Worm (Caenorhabditis elegans) whole organism, young adult: Measurements from ENCODE around the gene R11G1.11.
A peak's percentile ranks its signal among the peaks of the same experiment; 100 is the strongest.

Source experiments
- F10E7.11 ChIP-seq: sonication (generic microtip); optimal IDR thresholded peaks from 2 replicates; lab custom pipeline; 2017; ENCODE audit warnings: mild to moderate bottlenecking, missing genetic modification characterization, moderate library complexity, missing compliant biosample characterization
- F37B4.10 ChIP-seq: fragments of 200-800 bp; sonication (Bioruptor generic); IDR thresholded peaks from 2 replicates; pipeline ENCODE4 v1.3.6; 2022; ENCODE audit warnings: missing genetic modification characterization, missing compliant biosample characterization
- F52B5.7 ChIP-seq: sonication (generic microtip); optimal IDR thresholded peaks from 2 replicates; lab custom pipeline; 2016; ENCODE audit warnings: mild to moderate bottlenecking, missing genetic modification characterization, missing compliant biosample characterization
- F57A8.1 ChIP-seq: fragments of 200-800 bp; sonication (Bioruptor generic); optimal IDR thresholded peaks from 2 replicates; lab custom pipeline; 2018; ENCODE audit warnings: mild to moderate bottlenecking, missing genetic modification characterization, moderate library complexity, missing compliant biosample characterization
- K11D2.4 ChIP-seq: fragments of 200-800 bp; sonication (Bioruptor generic); IDR thresholded peaks from 2 replicates; pipeline ENCODE4 v1.3.6; 2022; ENCODE audit warnings: missing genetic modification reagents, missing genetic modification characterization, missing compliant biosample characterization
- Y53G8AR.9 ChIP-seq: fragments of 200-800 bp; sonication (Bioruptor generic); conservative IDR thresholded peaks from 2 replicates; pipeline ENCODE4 v1.3.6; 2022; ENCODE audit warnings: missing genetic modification reagents, missing genetic modification characterization, missing compliant biosample characterization
- Y95B8A.8 ChIP-seq: fragments of 200-800 bp; sonication (Bioruptor generic); IDR thresholded peaks from 2 replicates; pipeline ENCODE4 v1.3.6; 2022; ENCODE audit warnings: missing genetic modification reagents, missing genetic modification characterization, missing compliant biosample characterization
- ama-1 ChIP-seq, 3 experiments: fragments of 150-350 bp in 1 of 3; sonication (generic microtip) in 2 of 3; optimal IDR thresholded peaks; 2 replicates each; lab custom pipeline; 2014 to 2018; ENCODE audit warnings: missing biosample characterization in 2 of 3, missing genetic modification characterization in 2 of 3, missing genetic modification reagents in 2 of 3
- attf-5 ChIP-seq: fragments of 200-800 bp; sonication (Bioruptor generic); optimal IDR thresholded peaks from 2 replicates; lab custom pipeline; 2018; ENCODE audit warnings: mild to moderate bottlenecking, missing genetic modification characterization, missing compliant biosample characterization
- bed-2 ChIP-seq: fragments of 200-800 bp; sonication (Bioruptor generic); IDR thresholded peaks from 2 replicates; pipeline ENCODE4 v1.3.6; 2022; ENCODE audit warnings: missing genetic modification reagents, missing genetic modification characterization, missing compliant biosample characterization
- ceh-40 ChIP-seq: fragments of 200-800 bp; sonication (Bioruptor generic); IDR thresholded peaks from 2 replicates; pipeline ENCODE4 v1.3.6; 2022; ENCODE audit warnings: missing genetic modification characterization, missing compliant biosample characterization
- ceh-91 ChIP-seq: fragments of 200-800 bp; sonication (Bioruptor generic); IDR thresholded peaks from 2 replicates; pipeline ENCODE4 v1.3.6; 2022; ENCODE audit warnings: missing genetic modification reagents, missing genetic modification characterization, missing compliant biosample characterization
- chd-7 ChIP-seq: sonication (generic microtip); optimal IDR thresholded peaks from 2 replicates; lab custom pipeline; 2016; ENCODE audit warnings: mild to moderate bottlenecking, missing genetic modification characterization, moderate library complexity, missing compliant biosample characterization
- dox-1 ChIP-seq: fragments of 200-800 bp; sonication (Bioruptor generic); IDR thresholded peaks from 2 replicates; pipeline ENCODE4 v1.3.6; 2022; ENCODE audit warnings: missing genetic modification reagents, missing genetic modification characterization, missing compliant biosample characterization
- egl-18 ChIP-seq: fragments of 200-800 bp; sonication (Bioruptor generic); IDR thresholded peaks from 2 replicates; pipeline ENCODE4 v1.3.6; 2022; ENCODE audit warnings: missing genetic modification reagents, missing genetic modification characterization, missing compliant biosample characterization
- ets-4 ChIP-seq: fragments of 200-800 bp; sonication (Bioruptor generic); optimal IDR thresholded peaks from 2 replicates; lab custom pipeline; 2018; ENCODE audit warnings: mild to moderate bottlenecking, missing genetic modification characterization, missing compliant biosample characterization
- fkh-3 ChIP-seq: sonication (generic microtip); optimal IDR thresholded peaks from 2 replicates; lab custom pipeline; 2016; ENCODE audit warnings: mild to moderate bottlenecking, missing genetic modification characterization, missing compliant biosample characterization
- hsf-1 ChIP-seq: fragments of 200-800 bp; sonication (Bioruptor generic); IDR thresholded peaks from 2 replicates; pipeline ENCODE4 v1.3.6; 2022; ENCODE audit warnings: missing genetic modification reagents, missing genetic modification characterization, missing compliant biosample characterization
- let-607 ChIP-seq, 2 experiments: fragments of 200-800 bp in 1 of 2; sonication (Bioruptor generic) in 1 of 2; sonication (generic microtip) in 1 of 2; optimal IDR thresholded peaks; 2 replicates each; lab custom pipeline; 2016 to 2018; ENCODE audit warnings: mild to moderate bottlenecking in 2 of 2, missing compliant biosample characterization in 2 of 2, missing genetic modification characterization in 2 of 2, moderate library complexity in 2 of 2, missing genotype in 1 of 2
- lin-26 ChIP-seq: fragments of 200-800 bp; sonication (Bioruptor generic); IDR thresholded peaks from 2 replicates; pipeline ENCODE4 v1.3.6; 2022; ENCODE audit warnings: missing genetic modification reagents, missing genetic modification characterization, missing compliant biosample characterization
- lin-40 ChIP-seq: sonication (generic microtip); optimal IDR thresholded peaks from 2 replicates; lab custom pipeline; 2016; ENCODE audit warnings: missing genetic modification characterization, mild to moderate bottlenecking, missing compliant biosample characterization, missing genotype, missing genetic modification reagents
- lir-1 ChIP-seq: fragments of 200-800 bp; sonication (Bioruptor generic); conservative IDR thresholded peaks from 2 replicates; pipeline ENCODE4 v1.3.6; 2022; ENCODE audit warnings: missing genetic modification reagents, missing genetic modification characterization, missing compliant biosample characterization
- madf-6 ChIP-seq: fragments of 200-800 bp; sonication (Bioruptor generic); IDR thresholded peaks from 2 replicates; pipeline ENCODE4 v1.3.6; 2022; ENCODE audit warnings: missing genetic modification reagents, missing genetic modification characterization, missing compliant biosample characterization
- mes-4 ChIP-seq: sonication (generic microtip); optimal IDR thresholded peaks from 2 replicates; lab custom pipeline; 2016; ENCODE audit warnings: missing genotype, missing genetic modification characterization, missing compliant biosample characterization
- nfya-1 ChIP-seq: sonication (generic microtip); optimal IDR thresholded peaks from 2 replicates; lab custom pipeline; 2017; ENCODE audit warnings: antibody characterized with exemption, missing compliant biosample characterization, missing genetic modification characterization, borderline replicate concordance; ENCODE audit not compliant: insufficient read depth
- nhr-90 ChIP-seq: sonication (generic microtip); optimal IDR thresholded peaks from 2 replicates; lab custom pipeline; 2016; ENCODE audit warnings: missing genotype, mild to moderate bottlenecking, missing genetic modification characterization, missing compliant biosample characterization
- pbrm-1 ChIP-seq: fragments of 200-800 bp; sonication (Bioruptor generic); IDR thresholded peaks from 2 replicates; pipeline ENCODE4 v1.3.6; 2022; ENCODE audit warnings: missing genetic modification reagents, missing genetic modification characterization, missing compliant biosample characterization
- rpc-1 ChIP-seq, 2 experiments: fragments of 150-350 bp in 1 of 2; sonication (generic microtip) in 1 of 2; optimal IDR thresholded peaks; 2 replicates each; lab custom pipeline; 2014 to 2018; ENCODE audit warnings: missing biosample characterization in 1 of 2, missing genetic modification characterization in 1 of 2, missing genetic modification reagents in 1 of 2, missing genotype in 1 of 2
- sdz-38 ChIP-seq: sonication (generic microtip); optimal IDR thresholded peaks from 2 replicates; lab custom pipeline; 2016; ENCODE audit warnings: missing genotype, missing genetic modification characterization, missing compliant biosample characterization
- snpc-4 ChIP-seq, 5 experiments: fragments of 150-350 bp in 1 of 5; sonication (generic microtip) in 4 of 5; optimal IDR thresholded peaks; 2 replicates each; lab custom pipeline; 2014 to 2018; ENCODE audit warnings: missing genetic modification characterization in 5 of 5, missing biosample characterization in 3 of 5, antibody characterized with exemption in 2 of 5, mild to moderate bottlenecking in 2 of 5, missing compliant biosample characterization in 2 of 5, missing genotype in 2 of 5, moderate library complexity in 2 of 5, missing genetic modification reagents in 1 of 5
- tbp1 ChIP-seq: fragments of 200-800 bp; sonication (Bioruptor generic); optimal IDR thresholded peaks from 2 replicates; lab custom pipeline; 2018; ENCODE audit warnings: mild to moderate bottlenecking, missing genetic modification characterization, missing compliant biosample characterization
- tlf-1 ChIP-seq: fragments of 200-800 bp; sonication (Bioruptor generic); optimal IDR thresholded peaks from 2 replicates; lab custom pipeline; 2018; ENCODE audit warnings: mild to moderate bottlenecking, missing genetic modification characterization, missing compliant biosample characterization
- zfh-2 ChIP-seq: fragments of 200-800 bp; sonication (Bioruptor generic); conservative IDR thresholded peaks from 2 replicates; pipeline ENCODE4 v1.3.6; 2022; ENCODE audit warnings: missing genetic modification reagents, missing genetic modification characterization, missing compliant biosample characterization
- zim-3 ChIP-seq: sonication (generic microtip); optimal IDR thresholded peaks from 2 replicates; lab custom pipeline; 2017; ENCODE audit warnings: mild to moderate bottlenecking, missing genetic modification characterization, moderate library complexity, missing compliant biosample characterization
- ztf-28 ChIP-seq: fragments of 200-800 bp; sonication (Bioruptor generic); IDR thresholded peaks from 2 replicates; pipeline ENCODE4 v1.3.6; 2022; ENCODE audit warnings: missing genetic modification reagents, missing genetic modification characterization, missing compliant biosample characterization
- ztf-3 ChIP-seq: fragments of 200-800 bp; sonication (Bioruptor generic); optimal IDR thresholded peaks from 2 replicates; lab custom pipeline; 2018; ENCODE audit warnings: mild to moderate bottlenecking, missing genetic modification characterization, missing compliant biosample characterization

Gene R11G1.11

ce11 chrX:3605727-3606126 is 49.0 kb upstream of the R11G1.11 start, which contains the start of gene C18B2.4 (continued):
- TF ChIP-seq attf-5 (GFP tag; lab: Kevin White, UChicago) = peak; percentile 94
- TF ChIP-seq ceh-40 (GFP tag; lab: Robert Waterston, UW) = no peak
- TF ChIP-seq F57A8.1 (GFP tag; lab: Kevin White, UChicago) = no peak
- TF ChIP-seq ama-1 (optimal IDR thresholded peaks at IDR 0.05; lab: Kevin White, UChicago) = no peak
- no peak for TF ChIP-seq ama-1 (GFP tag; optimal IDR thresholded peaks at IDR 0.05; lab: Kevin White, UChicago)
- TF ChIP-seq K11D2.4 = peak; percentile 41; the same call in 1 of the 2 replicates
- no peak for TF ChIP-seq bed-2 (GFP tag; lab: Robert Waterston, UW)
- TF ChIP-seq pbrm-1 (GFP tag; lab: Robert Waterston, UW) = peak; percentile 47; the same call in 1 of the 2 replicates
- no peak for TF ChIP-seq sdz-38
- TF ChIP-seq lin-26 (GFP tag; lab: Robert Waterston, UW) = 0 out of 2 replicates have a peak, but pooled peaks have one; percentile 34
- TF ChIP-seq let-607 (tag; optimal IDR thresholded peaks at IDR 0.05; lab: Kevin White, UChicago) = peak; percentile 53 to 56
- peak; percentile 57 for TF ChIP-seq ets-4 (GFP tag; lab: Kevin White, UChicago)
- TF ChIP-seq ztf-28 (GFP tag; lab: Robert Waterston, UW) = no peak
- no peak for TF ChIP-seq hsf-1
- TF ChIP-seq zfh-2 (GFP tag; lab: Robert Waterston, UW) = peak; percentile 90
- TF ChIP-seq chd-7 (tag; lab: Kevin White, UChicago) = peak; percentile 30
- no peak for TF ChIP-seq ceh-91 (GFP tag; lab: Robert Waterston, UW)
- no peak for TF ChIP-seq ztf-3 (GFP tag; lab: Kevin White, UChicago)
- no peak for TF ChIP-seq Y95B8A.8 (GFP tag; lab: Robert Waterston, UW)
- TF ChIP-seq egl-18 (GFP tag; lab: Robert Waterston, UW) = no peak
- peak; percentile 21 for TF ChIP-seq snpc-4 (GFP tag; optimal IDR thresholded peaks at IDR 0.05; lab: Kevin White, UChicago)
- TF ChIP-seq snpc-4 (tag; optimal IDR thresholded peaks at IDR 0.05; lab: Kevin White, UChicago) = peak in 2 of 4 experiments; percentile 23 to 65
- peak; percentile 44 for TF ChIP-seq lin-40 (tag; lab: Kevin White, UChicago)
- TF ChIP-seq nhr-90 (tag; lab: Kevin White, UChicago) = no peak

DNA sequence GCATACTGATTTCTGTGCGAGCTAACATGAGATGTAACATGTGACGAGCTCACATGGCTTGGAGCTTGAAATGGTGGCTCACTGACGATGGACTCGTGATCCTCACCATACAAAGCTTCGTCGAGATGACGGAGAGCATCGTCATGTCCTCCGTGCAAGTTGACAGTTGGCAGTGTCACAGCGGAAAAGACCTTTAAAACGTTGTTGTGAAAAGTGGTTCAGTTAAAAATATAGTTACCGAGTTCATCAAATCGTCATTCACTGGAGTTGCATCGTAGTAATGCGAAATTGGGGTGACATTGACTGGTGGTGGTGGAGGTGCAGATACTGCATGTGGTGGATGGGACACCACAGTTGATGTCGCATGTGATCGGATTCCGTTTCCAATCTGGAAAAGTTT is 44.3 kb upstream of the R11G1.11 start:
- TF ChIP-seq rpc-1 (optimal IDR thresholded peaks at IDR 0.05; lab: Kevin White, UChicago) = no peak
- TF ChIP-seq rpc-1 (tag; optimal IDR thresholded peaks at IDR 0.05; lab: Kevin White, UChicago) = no peak
- TF ChIP-seq Y53G8AR.9 (GFP tag; lab: Robert Waterston, UW) = no peak
- TF ChIP-seq K11D2.4 = no peak
- no peak for TF ChIP-seq dox-1 (GFP tag; lab: Robert Waterston, UW)
- no peak for TF ChIP-seq snpc-4 (GFP tag; optimal IDR thresholded peaks at IDR 0.05; lab: Kevin White, UChicago)
- TF ChIP-seq snpc-4 (tag; optimal IDR thresholded peaks at IDR 0.05; lab: Kevin White, UChicago) = no peak
- no peak for TF ChIP-seq F37B4.10
- TF ChIP-seq F10E7.11 = no peak
- TF ChIP-seq tlf-1 (GFP tag; lab: Kevin White, UChicago) = no peak
- TF ChIP-seq lir-1 (GFP tag; lab: Robert Waterston, UW) = no peak
- no peak for TF ChIP-seq nfya-1 (tag; lab: Kevin White, UChicago)
- no peak for TF ChIP-seq ztf-3 (GFP tag; lab: Kevin White, UChicago)
- TF ChIP-seq fkh-3 (tag; lab: Kevin White, UChicago) = no peak
- TF ChIP-seq mes-4 (tag; lab: Kevin White, UChicago) = no peak
- no peak for TF ChIP-seq ceh-40 (GFP tag; lab: Robert Waterston, UW)
- no peak for TF ChIP-seq F52B5.7
- no peak for TF ChIP-seq madf-6
- no peak for TF ChIP-seq sdz-38
- TF ChIP-seq tbp1 = no peak
- TF ChIP-seq zim-3 = no peak
